Fruit fly (Drosophila melanogaster) whole organism, embryonic: ENCODE measurements around the gene CG17362.
A peak's percentile ranks its signal among the peaks of the same experiment; 100 is the strongest.

Experiments used
- Atf6 ChIP-seq: fragments of 200-800 bp; sonication (Bioruptor generic); IDR thresholded peaks from 2 replicates; pipeline ENCODE4 v1.3.6; 2022; ENCODE audit warnings: missing biosample characterization, missing genetic modification characterization
- B-H2 ChIP-seq: fragments of 200-800 bp; sonication (Bioruptor generic); optimal IDR thresholded peaks from 2 replicates; lab custom pipeline; 2018; ENCODE audit warnings: missing biosample characterization, mild to moderate bottlenecking, missing genetic modification characterization
- CG1024 ChIP-seq: fragments of 200-800 bp; sonication (Bioruptor generic); IDR thresholded peaks from 2 replicates; pipeline ENCODE4 v1.3.6; 2022; ENCODE audit warnings: missing biosample characterization, missing genetic modification characterization
- CG10543 ChIP-seq: fragments of 200-800 bp; sonication (Bioruptor generic); optimal IDR thresholded peaks from 3 replicates; lab custom pipeline; 2017; ENCODE audit warnings: missing biosample characterization, mild to moderate bottlenecking, missing genetic modification characterization, moderate library complexity
- CG12104 ChIP-seq: fragments of 200-800 bp; sonication (Bioruptor generic); optimal IDR thresholded peaks from 3 replicates; lab custom pipeline; 2016; ENCODE audit warnings: missing biosample characterization, missing genetic modification characterization
- CG12942 ChIP-seq: fragments of 200-800 bp; sonication (Bioruptor generic); optimal IDR thresholded peaks from 3 replicates; lab custom pipeline; 2016; ENCODE audit warnings: missing biosample characterization, missing genetic modification characterization
- CG15011 ChIP-seq: fragments of 200-800 bp; sonication (Bioruptor generic); optimal IDR thresholded peaks from 3 replicates; lab custom pipeline; 2018; ENCODE audit warnings: missing biosample characterization, mild to moderate bottlenecking, missing genetic modification characterization
- CG15514 ChIP-seq: fragments of 200-800 bp; sonication (Bioruptor generic); optimal IDR thresholded peaks from 3 replicates; lab custom pipeline; 2017; ENCODE audit warnings: missing biosample characterization, missing genetic modification characterization, mild to moderate bottlenecking, moderate library complexity, missing genetic modification reagents
- CG18599 ChIP-seq: fragments of 200-800 bp; sonication (Bioruptor generic); optimal IDR thresholded peaks from 3 replicates; lab custom pipeline; 2017; ENCODE audit warnings: missing biosample characterization, missing genetic modification characterization, mild to moderate bottlenecking, moderate library complexity, missing genetic modification reagents
- CG2120 ChIP-seq: fragments of 200-800 bp; sonication (Bioruptor generic); optimal IDR thresholded peaks from 3 replicates; lab custom pipeline; 2016; ENCODE audit warnings: missing biosample characterization, missing genetic modification characterization
- CG2889 ChIP-seq: fragments of 200-800 bp; sonication (Bioruptor generic); IDR thresholded peaks from 3 replicates; pipeline ENCODE4 v1.3.6; 2022; ENCODE audit warnings: missing biosample characterization, missing genetic modification characterization
- CG34376 ChIP-seq: fragments of 200-800 bp; sonication (Bioruptor generic); optimal IDR thresholded peaks from 2 replicates; lab custom pipeline; 2018; ENCODE audit warnings: missing biosample characterization, mild to moderate bottlenecking, missing genetic modification characterization
- CG6654 ChIP-seq: fragments of 200-800 bp; sonication (Bioruptor generic); optimal IDR thresholded peaks from 2 replicates; lab custom pipeline; 2017; ENCODE audit warnings: missing biosample characterization, mild to moderate bottlenecking, missing genetic modification characterization
- CG6765 ChIP-seq: fragments of 200-800 bp; sonication (Bioruptor generic); optimal IDR thresholded peaks from 3 replicates; lab custom pipeline; 2017; ENCODE audit warnings: missing biosample characterization, mild to moderate bottlenecking, missing genetic modification characterization
- CG6813 ChIP-seq: fragments of 200-800 bp; sonication (Bioruptor generic); optimal IDR thresholded peaks from 2 replicates; lab custom pipeline; 2017; ENCODE audit warnings: missing biosample characterization, missing genetic modification characterization, mild to moderate bottlenecking, moderate library complexity, missing genetic modification reagents
- CG9215 ChIP-seq: fragments of 200-800 bp; sonication (Bioruptor generic); IDR thresholded peaks from 2 replicates; pipeline ENCODE4 v1.3.6; 2022; ENCODE audit warnings: missing biosample characterization, missing genetic modification characterization
- Doc2 ChIP-seq: fragments of 200-800 bp; sonication (Bioruptor generic); IDR thresholded peaks from 2 replicates; pipeline ENCODE4 v1.3.6; 2022; ENCODE audit warnings: missing biosample characterization, missing genetic modification characterization
- Dp ChIP-seq: fragments of 200-800 bp; sonication (Bioruptor generic); optimal IDR thresholded peaks from 2 replicates; lab custom pipeline; 2018; ENCODE audit warnings: missing biosample characterization, mild to moderate bottlenecking, missing genetic modification characterization, moderate library complexity
- Drgx ChIP-seq: fragments of 200-800 bp; sonication (Bioruptor generic); IDR thresholded peaks from 2 replicates; pipeline ENCODE4 v1.3.6; 2022; ENCODE audit warnings: missing biosample characterization, missing genetic modification characterization
- Ets65A ChIP-seq: fragments of 200-800 bp; sonication (Bioruptor generic); peaks from one replicate; lab custom pipeline; 2016; ENCODE audit warnings: missing biosample characterization, missing genetic modification characterization
- GATAe ChIP-seq: fragments of 200-800 bp; sonication (Bioruptor generic); conservative IDR thresholded peaks from 2 replicates; pipeline ENCODE4 v1.3.6; 2022; ENCODE audit warnings: missing biosample characterization, missing genetic modification characterization
- HHEX ChIP-seq: fragments of 200-800 bp; sonication (Bioruptor generic); optimal IDR thresholded peaks from 3 replicates; lab custom pipeline; 2017; ENCODE audit warnings: missing biosample characterization, mild to moderate bottlenecking, missing genetic modification characterization, missing genetic modification reagents
- HLH3B ChIP-seq: fragments of 200-800 bp; sonication (Bioruptor generic); IDR thresholded peaks from 2 replicates; pipeline ENCODE4 v1.3.6; 2022; ENCODE audit warnings: missing biosample characterization, missing genetic modification characterization
- Hey ChIP-seq: fragments of 200-800 bp; sonication (Bioruptor generic); optimal IDR thresholded peaks from 3 replicates; lab custom pipeline; 2018; ENCODE audit warnings: missing biosample characterization, mild to moderate bottlenecking, missing genetic modification characterization
- Hmr ChIP-seq: fragments of 200-800 bp; sonication (Bioruptor generic); optimal IDR thresholded peaks from 3 replicates; lab custom pipeline; 2017; ENCODE audit warnings: mild to moderate bottlenecking, missing biosample characterization, missing genetic modification reagents, missing genetic modification characterization
- Hmx ChIP-seq: fragments of 200-800 bp; sonication (Bioruptor generic); optimal IDR thresholded peaks from 2 replicates; lab custom pipeline; 2016; ENCODE audit warnings: missing biosample characterization, missing genetic modification characterization
- MBD-R2 ChIP-seq: fragments of 200-800 bp; sonication (Bioruptor generic); IDR thresholded peaks from 2 replicates; pipeline ENCODE4 v1.3.6; 2022; ENCODE audit warnings: missing biosample characterization, missing genetic modification characterization
- Meics ChIP-seq: fragments of 200-800 bp; sonication (Bioruptor generic); optimal IDR thresholded peaks from 2 replicates; lab custom pipeline; 2017; ENCODE audit warnings: missing biosample characterization, mild to moderate bottlenecking, missing genetic modification characterization
- Mrtf ChIP-seq: fragments of 200-800 bp; sonication (Bioruptor generic); IDR thresholded peaks from 3 replicates; pipeline ENCODE4 v1.3.6; 2022; ENCODE audit warnings: missing biosample characterization, missing genetic modification characterization
- Usf ChIP-seq: fragments of 200-800 bp; sonication (Bioruptor generic); optimal IDR thresholded peaks from 2 replicates; lab custom pipeline; 2017; ENCODE audit warnings: missing genotype, missing biosample characterization, missing genetic modification characterization
- bab2 ChIP-seq: fragments of 200-800 bp; sonication (Bioruptor generic); optimal IDR thresholded peaks from 2 replicates; lab custom pipeline; 2016; ENCODE audit warnings: missing biosample characterization, missing genetic modification characterization
- chinmo ChIP-seq: fragments of 200-800 bp; sonication (Bioruptor generic); IDR thresholded peaks from 4 replicates; pipeline ENCODE4 v1.3.6; 2022; ENCODE audit warnings: missing biosample characterization, missing genetic modification characterization; ENCODE audit not compliant: partially characterized antibody
- emc ChIP-seq: fragments of 200-800 bp; sonication (Bioruptor generic); optimal IDR thresholded peaks from 2 replicates; lab custom pipeline; 2016; ENCODE audit warnings: missing biosample characterization, missing genetic modification characterization
- gro ChIP-seq: fragments of 200-800 bp; sonication (Bioruptor generic); optimal IDR thresholded peaks from 2 replicates; lab custom pipeline; 2016; ENCODE audit warnings: missing biosample characterization, missing genetic modification characterization
- gt ChIP-seq: fragments of 200-800 bp; sonication (Bioruptor generic); IDR thresholded peaks from 2 replicates; pipeline ENCODE4 v1.3.6; 2022; ENCODE audit warnings: missing biosample characterization, missing genetic modification characterization
- kah ChIP-seq: fragments of 200-800 bp; sonication (Bioruptor generic); optimal IDR thresholded peaks from 2 replicates; lab custom pipeline; 2018; ENCODE audit warnings: missing biosample characterization, mild to moderate bottlenecking, missing genetic modification characterization
- lab ChIP-seq: fragments of 200-800 bp; sonication (Bioruptor generic); optimal IDR thresholded peaks from 3 replicates; lab custom pipeline; 2017; ENCODE audit warnings: missing biosample characterization, missing genetic modification characterization, mild to moderate bottlenecking, moderate library complexity, missing genetic modification reagents
- org-1 ChIP-seq: fragments of 200-800 bp; sonication (Bioruptor generic); optimal IDR thresholded peaks from 2 replicates; lab custom pipeline; 2017; ENCODE audit warnings: missing biosample characterization, missing genetic modification characterization
- pnt ChIP-seq: fragments of 200-800 bp; sonication (Bioruptor generic); optimal IDR thresholded peaks from 3 replicates; lab custom pipeline; 2016; ENCODE audit warnings: missing biosample characterization, missing genetic modification characterization
- schlank ChIP-seq: fragments of 200-800 bp; sonication (Bioruptor generic); optimal IDR thresholded peaks from 2 replicates; lab custom pipeline; 2018; ENCODE audit warnings: missing biosample characterization, mild to moderate bottlenecking, missing genetic modification characterization
- sd ChIP-seq: fragments of 200-800 bp; sonication (Bioruptor generic); optimal IDR thresholded peaks from 3 replicates; lab custom pipeline; 2018; ENCODE audit warnings: missing biosample characterization, mild to moderate bottlenecking, missing genetic modification characterization, moderate library complexity
- sisA ChIP-seq: fragments of 200-800 bp; sonication (Bioruptor generic); IDR thresholded peaks from 2 replicates; pipeline ENCODE4 v1.3.6; 2022; ENCODE audit warnings: missing biosample characterization, missing genetic modification characterization
- sna ChIP-seq: fragments of 200-800 bp; sonication (Bioruptor generic); IDR thresholded peaks from 2 replicates; pipeline ENCODE4 v1.3.6; 2022; ENCODE audit warnings: missing biosample characterization, missing genetic modification characterization; ENCODE audit not compliant: partially characterized antibody
- stc ChIP-seq: fragments of 200-800 bp; sonication (Bioruptor generic); IDR thresholded peaks from 2 replicates; pipeline ENCODE4 v1.3.6; 2022; ENCODE audit warnings: missing biosample characterization, missing genetic modification characterization
- stwl ChIP-seq: fragments of 200-800 bp; sonication (Bioruptor generic); optimal IDR thresholded peaks from 3 replicates; lab custom pipeline; 2018; ENCODE audit warnings: missing biosample characterization, mild to moderate bottlenecking, missing genetic modification characterization, moderate library complexity
- toy ChIP-seq: fragments of 200-800 bp; sonication (Bioruptor generic); IDR thresholded peaks from 2 replicates; pipeline ENCODE4 v1.3.6; 2022; ENCODE audit warnings: missing biosample characterization, missing genetic modification characterization
- zen ChIP-seq: fragments of 200-800 bp; sonication (Bioruptor generic); optimal IDR thresholded peaks from 3 replicates; lab custom pipeline; 2018; ENCODE audit warnings: missing biosample characterization, mild to moderate bottlenecking, missing genetic modification characterization, moderate library complexity

The CG17362 gene

dm6 chr3L:13986330-13986729, at the start of gene CG17362:
Gene CG17362 (plus strand): TSS chr3L:13986620.
- TF ChIP-seq CG2889 (GFP tag; lab: Robert Waterston, UW): no peak
- TF ChIP-seq lab (GFP tag; lab: Kevin White, UChicago): peak; percentile 80
- peak; percentile 17 for TF ChIP-seq schlank (tag; lab: Kevin White, UChicago)
- TF ChIP-seq CG6765: peak; percentile 21
- peak; percentile 13 for TF ChIP-seq CG15011 (GFP tag; lab: Kevin White, UChicago)
- TF ChIP-seq Meics: peak; percentile 45
- TF ChIP-seq B-H2 (GFP tag; lab: Kevin White, UChicago): peak; percentile 4
- peak; percentile 37 for TF ChIP-seq Hmr (GFP tag; lab: Kevin White, UChicago)
- TF ChIP-seq Ets65A (GFP tag; lab: Kevin White, UChicago): peak; percentile 41
- TF ChIP-seq HHEX (GFP tag; lab: Kevin White, UChicago): peak; percentile 28
- peak; percentile 24 for TF ChIP-seq CG15514
- TF ChIP-seq Atf6 (GFP tag; lab: Robert Waterston, UW): peak; percentile 21; the same call in 1 of the 2 replicates
- TF ChIP-seq Usf (GFP tag; lab: Kevin White, UChicago): no peak
- TF ChIP-seq stc (GFP tag; lab: Robert Waterston, UW): no peak
- no peak for TF ChIP-seq sd (tag; lab: Kevin White, UChicago)
- TF ChIP-seq sisA: no peak
- no peak for TF ChIP-seq CG12942
- TF ChIP-seq CG18599 (GFP tag; lab: Kevin White, UChicago): peak; percentile 73
- TF ChIP-seq CG2120 (GFP tag; lab: Kevin White, UChicago): peak; percentile 14
- no peak for TF ChIP-seq bab2 (GFP tag; lab: Kevin White, UChicago)
- peak; percentile 17 for TF ChIP-seq CG10543 (GFP tag; lab: Kevin White, UChicago)
- peak; percentile 18 for TF ChIP-seq CG6813 (GFP tag; lab: Kevin White, UChicago)
- TF ChIP-seq, all 482 proteins: peak for 15

DNA sequence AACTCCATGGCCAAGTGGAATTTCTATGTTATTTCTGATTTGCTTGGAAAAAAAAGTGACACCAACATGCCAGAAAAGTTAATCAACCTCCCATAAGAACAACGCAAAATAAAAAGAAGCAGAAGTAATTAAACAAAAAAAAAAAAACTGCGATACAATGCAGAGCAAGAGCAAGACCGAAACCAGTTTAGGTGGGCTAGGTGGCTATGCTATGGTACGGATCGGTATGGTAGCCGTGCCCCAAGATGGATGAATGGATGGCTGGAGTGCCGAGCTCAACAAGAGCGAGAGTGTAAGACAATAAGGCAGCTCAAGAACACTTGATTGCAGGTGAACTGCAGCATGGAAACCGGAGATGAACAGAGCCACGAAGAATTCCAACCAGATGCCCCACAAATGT, 49.6 kb upstream of the CG17362 start:
- TF ChIP-seq Drgx (GFP tag; lab: Robert Waterston, UW) (peak; percentile 53; the same call in 1 of the 2 replicates), chinmo (GFP tag; lab: Robert Waterston, UW) (0 out of 4 replicates have a peak, but pooled peaks have one; percentile 56), Doc2 (GFP tag; lab: Robert Waterston, UW) (no peak), CG6654 (GFP tag; lab: Kevin White, UChicago) (no peak), CG34376 (GFP tag; lab: Kevin White, UChicago) (no peak)

DNA sequence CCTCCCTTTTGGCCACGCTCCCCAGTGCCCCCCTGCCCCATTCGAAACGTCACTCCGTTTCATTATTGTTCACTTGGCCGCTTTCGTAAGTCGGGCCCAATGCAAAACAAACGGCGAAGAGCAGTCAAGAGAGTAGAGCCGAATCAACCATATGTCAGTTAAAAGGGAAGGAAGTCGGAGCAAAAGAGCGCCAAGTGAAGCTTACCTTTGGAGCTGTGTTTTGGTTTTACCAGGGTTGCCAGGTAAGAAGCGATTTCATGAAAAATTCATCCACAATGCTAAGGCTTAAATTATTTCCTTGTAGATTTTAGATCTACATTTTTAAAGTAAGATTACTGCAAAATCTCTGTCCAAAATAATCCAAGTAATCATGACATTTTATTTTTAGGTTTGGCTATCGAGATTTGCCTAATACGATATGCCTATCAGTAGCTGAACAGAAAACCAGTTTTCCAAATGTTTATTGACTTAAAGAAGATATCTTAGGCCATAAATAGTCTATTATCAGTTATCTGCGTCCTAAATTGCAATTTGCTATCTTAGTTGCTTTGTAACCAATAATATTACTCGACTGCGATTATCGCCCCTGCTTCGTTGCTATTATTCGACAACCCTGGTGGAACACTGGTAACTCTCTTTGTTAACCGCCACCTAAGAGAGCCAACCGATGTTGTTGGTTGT, 47.8 kb upstream of the CG17362 start:
- TF ChIP-seq CG1024: no peak
- peak; percentile 89 for TF ChIP-seq CG15011 (GFP tag; lab: Kevin White, UChicago)
- TF ChIP-seq Hey (tag; lab: Kevin White, UChicago): peak; percentile 36
- TF ChIP-seq pnt (GFP tag; lab: Kevin White, UChicago): peak; percentile 80
- no peak for TF ChIP-seq gt (GFP tag; lab: Robert Waterston, UW)
- peak; percentile 76 for TF ChIP-seq CG9215 (GFP tag; lab: Robert Waterston, UW)
- TF ChIP-seq HLH3B (GFP tag; lab: Robert Waterston, UW): peak; percentile 59
- TF ChIP-seq toy (GFP tag; lab: Robert Waterston, UW): peak; percentile 19; the same call in 1 of the 2 replicates
- TF ChIP-seq sna (GFP tag; lab: Robert Waterston, UW): no peak
- peak; percentile 48 for TF ChIP-seq zen (tag; lab: Kevin White, UChicago)
- TF ChIP-seq Hmx (GFP tag; lab: Kevin White, UChicago): peak; percentile 81
- TF ChIP-seq Dp (GFP tag; lab: Kevin White, UChicago): no peak
- TF ChIP-seq Mrtf (GFP tag; lab: Robert Waterston, UW): 0 out of 3 replicates have a peak, but pooled peaks have one; percentile 60
- peak; percentile 76 for TF ChIP-seq emc (GFP tag; lab: Kevin White, UChicago)
- TF ChIP-seq stwl (tag; lab: Kevin White, UChicago): no peak
- peak; percentile 90 for TF ChIP-seq org-1 (GFP tag; lab: Kevin White, UChicago)
- no peak for TF ChIP-seq MBD-R2 (GFP tag; lab: Robert Waterston, UW)
- TF ChIP-seq kah (GFP tag; lab: Kevin White, UChicago): peak; percentile 79
- TF ChIP-seq GATAe (GFP tag; lab: Robert Waterston, UW): no peak; the same call in 1 of the 2 replicates
- peak; percentile 92 for TF ChIP-seq gro
- TF ChIP-seq CG12104 (GFP tag; lab: Kevin White, UChicago): peak; percentile 91
